Fruit fly (Drosophila melanogaster) S2 (cell line): ENCODE data around the gene CG10730.

ENCODE experiments used
- CG8478 ChIP-seq: fragments of >200 bp; optimal IDR thresholded peaks from 2 replicates; lab custom pipeline; 2018
- CTCF ChIP-seq, 2 experiments: fragments of >200 bp; optimal IDR thresholded peaks; 2 replicates each; lab custom pipeline; 2018

DNA sequence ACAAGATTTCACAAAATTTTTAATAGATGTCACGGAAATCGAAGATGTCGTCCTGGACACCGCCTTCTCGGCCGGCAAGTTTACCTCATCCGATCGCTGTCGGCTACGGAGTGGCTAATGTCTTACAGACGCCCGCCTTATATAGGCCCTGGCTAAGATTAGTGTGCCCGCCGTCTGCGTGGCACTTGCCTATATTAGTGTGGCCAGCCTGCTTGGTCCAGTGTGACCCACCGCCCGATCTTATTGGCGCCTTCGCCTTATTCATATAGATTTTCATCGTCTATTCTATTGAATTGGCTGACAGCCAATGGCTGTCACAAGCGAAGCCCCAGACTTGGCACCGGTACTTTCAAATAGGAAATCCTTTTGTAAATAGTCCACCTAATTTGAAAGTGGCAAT is 43.9 kb upstream of the CG10730 start:
- TF ChIP-seq CG8478 (lab: Kevin White, UChicago) (no peak), CTCF (optimal IDR thresholded peaks at IDR 0.05; lab: Kevin White, UChicago) (no peak)
